Fruit fly (Drosophila melanogaster) whole organism, embryonic: ENCODE results near the gene CG34238.

Source experiments
- Adf1 ChIP-seq: fragments of 200-800 bp; sonication (Bioruptor generic); IDR thresholded peaks from 2 replicates; pipeline ENCODE4 v1.3.6; 2022; ENCODE audit warnings: missing biosample characterization, missing genetic modification characterization
- Bdp1 ChIP-seq: fragments of 200-800 bp; sonication (Bioruptor generic); optimal IDR thresholded peaks from 3 replicates; lab custom pipeline; 2016; ENCODE audit warnings: missing biosample characterization, missing genetic modification characterization
- Blimp-1 ChIP-seq: fragments of 200-800 bp; sonication (Bioruptor generic); optimal IDR thresholded peaks from 3 replicates; lab custom pipeline; 2018; ENCODE audit warnings: missing biosample characterization, missing genetic modification characterization, mild to moderate bottlenecking, moderate library complexity, missing genetic modification reagents
- BtbVII ChIP-seq: fragments of 200-800 bp; sonication (Bioruptor generic); optimal IDR thresholded peaks from 3 replicates; lab custom pipeline; 2017; ENCODE audit warnings: missing biosample characterization, mild to moderate bottlenecking, missing genetic modification characterization
- Bteb2 ChIP-seq: fragments of 200-800 bp; sonication (Bioruptor generic); optimal IDR thresholded peaks from 2 replicates; lab custom pipeline; 2016; ENCODE audit warnings: missing biosample characterization, missing genetic modification characterization
- CG1024 ChIP-seq: fragments of 200-800 bp; sonication (Bioruptor generic); IDR thresholded peaks from 2 replicates; pipeline ENCODE4 v1.3.6; 2022; ENCODE audit warnings: missing biosample characterization, missing genetic modification characterization
- CG12071 ChIP-seq: fragments of 200-800 bp; sonication (Bioruptor generic); optimal IDR thresholded peaks from 3 replicates; lab custom pipeline; 2018; ENCODE audit warnings: missing biosample characterization, mild to moderate bottlenecking, missing genetic modification characterization
- CG12155 ChIP-seq: fragments of 200-800 bp; sonication (Bioruptor generic); optimal IDR thresholded peaks from 3 replicates; lab custom pipeline; 2016; ENCODE audit warnings: missing biosample characterization, missing genetic modification characterization
- CG12236 ChIP-seq: fragments of 200-800 bp; sonication (Bioruptor generic); optimal IDR thresholded peaks from 2 replicates; lab custom pipeline; 2016; ENCODE audit warnings: missing biosample characterization, missing genetic modification characterization
- CG14667 ChIP-seq: fragments of 200-800 bp; sonication (Bioruptor generic); IDR thresholded peaks from 2 replicates; pipeline ENCODE4 v1.3.6; 2022; ENCODE audit warnings: missing biosample characterization, missing genetic modification characterization
- CG15269 ChIP-seq: fragments of 200-800 bp; sonication (Bioruptor generic); optimal IDR thresholded peaks from 2 replicates; lab custom pipeline; 2018; ENCODE audit warnings: missing biosample characterization, mild to moderate bottlenecking, missing genetic modification characterization, moderate library complexity
- CG15696 ChIP-seq: fragments of 200-800 bp; sonication (Bioruptor generic); optimal IDR thresholded peaks from 2 replicates; lab custom pipeline; 2019; ENCODE audit warnings: missing biosample characterization, mild to moderate bottlenecking, missing genetic modification characterization, moderate library complexity
- CG16863 ChIP-seq: fragments of 200-800 bp; sonication (Bioruptor generic); optimal IDR thresholded peaks from 3 replicates; lab custom pipeline; 2016; ENCODE audit warnings: missing biosample characterization, missing genetic modification characterization
- CG17328 ChIP-seq: fragments of 200-800 bp; sonication (Bioruptor generic); IDR thresholded peaks from 2 replicates; pipeline ENCODE4 v1.3.6; 2022; ENCODE audit warnings: missing biosample characterization, missing genetic modification characterization
- CG17612 ChIP-seq: fragments of 200-800 bp; sonication (Bioruptor generic); IDR thresholded peaks from 2 replicates; pipeline ENCODE4 v1.3.6; 2022; ENCODE audit warnings: missing biosample characterization, missing genetic modification characterization
- CG1792 ChIP-seq: fragments of 200-800 bp; sonication (Bioruptor generic); optimal IDR thresholded peaks from 2 replicates; lab custom pipeline; 2016; ENCODE audit warnings: missing biosample characterization, missing genetic modification characterization
- CG18619 ChIP-seq: fragments of 200-800 bp; sonication (Bioruptor generic); optimal IDR thresholded peaks from 3 replicates; lab custom pipeline; 2017; ENCODE audit warnings: missing biosample characterization, mild to moderate bottlenecking, missing genetic modification characterization
- CG31224 ChIP-seq: fragments of 200-800 bp; sonication (Bioruptor generic); IDR thresholded peaks from 2 replicates; pipeline ENCODE4 v1.3.6; 2022; ENCODE audit warnings: missing biosample characterization, missing genetic modification characterization
- CG34422 ChIP-seq: fragments of 200-800 bp; sonication (Bioruptor generic); IDR thresholded peaks from 3 replicates; pipeline ENCODE4 v1.3.6; 2022; ENCODE audit warnings: missing biosample characterization, missing genetic modification characterization
- CG7745 ChIP-seq: fragments of 200-800 bp; sonication (Bioruptor generic); optimal IDR thresholded peaks from 2 replicates; lab custom pipeline; 2018; ENCODE audit warnings: missing biosample characterization, mild to moderate bottlenecking, missing genetic modification characterization, moderate library complexity
- CG8388 ChIP-seq: fragments of 200-800 bp; sonication (Bioruptor generic); optimal IDR thresholded peaks from 2 replicates; lab custom pipeline; 2019; ENCODE audit warnings: missing biosample characterization, mild to moderate bottlenecking, missing genetic modification characterization, moderate library complexity
- CG9609 ChIP-seq: fragments of 200-800 bp; sonication (Bioruptor generic); optimal IDR thresholded peaks from 3 replicates; lab custom pipeline; 2016; ENCODE audit warnings: missing biosample characterization, missing genetic modification characterization
- Camta ChIP-seq: fragments of 200-800 bp; sonication (Bioruptor generic); optimal IDR thresholded peaks from 2 replicates; lab custom pipeline; 2016; ENCODE audit warnings: missing biosample characterization, missing genetic modification characterization
- Dek ChIP-seq: fragments of 200-800 bp; sonication (Bioruptor generic); optimal IDR thresholded peaks from 3 replicates; lab custom pipeline; 2019; ENCODE audit warnings: missing biosample characterization, mild to moderate bottlenecking, missing genetic modification characterization, moderate library complexity
- E2f1 ChIP-seq: fragments of 200-800 bp; sonication (Bioruptor generic); IDR thresholded peaks from 2 replicates; pipeline ENCODE4 v1.3.6; 2022; ENCODE audit warnings: missing biosample characterization, missing genetic modification characterization
- Fer3 ChIP-seq: fragments of 200-800 bp; sonication (Bioruptor generic); optimal IDR thresholded peaks from 2 replicates; lab custom pipeline; 2018; ENCODE audit warnings: missing biosample characterization, mild to moderate bottlenecking, missing genetic modification characterization, moderate library complexity
- HLH4C ChIP-seq: fragments of 200-800 bp; sonication (Bioruptor generic); IDR thresholded peaks from 3 replicates; pipeline ENCODE4 v1.3.6; 2022; ENCODE audit warnings: missing biosample characterization, missing genetic modification characterization; ENCODE audit not compliant: partially characterized antibody
- NK7.1 ChIP-seq: fragments of 200-800 bp; sonication (Bioruptor generic); optimal IDR thresholded peaks from 3 replicates; lab custom pipeline; 2016; ENCODE audit warnings: missing biosample characterization, missing genetic modification characterization
- Neu2 ChIP-seq: fragments of 200-800 bp; sonication (Bioruptor generic); optimal IDR thresholded peaks from 3 replicates; lab custom pipeline; 2016; ENCODE audit warnings: missing biosample characterization, missing genetic modification characterization, borderline replicate concordance
- Poxn ChIP-seq: fragments of 200-800 bp; sonication (Bioruptor generic); IDR thresholded peaks from 2 replicates; pipeline ENCODE4 v1.3.6; 2022; ENCODE audit warnings: missing biosample characterization, missing genetic modification characterization
- bab2 ChIP-seq: fragments of 200-800 bp; sonication (Bioruptor generic); optimal IDR thresholded peaks from 2 replicates; lab custom pipeline; 2016; ENCODE audit warnings: missing biosample characterization, missing genetic modification characterization
- bsh ChIP-seq, 2 experiments: fragments of 200-800 bp; sonication (Bioruptor generic); optimal IDR thresholded peaks; 2 replicates each; lab custom pipeline; 2017 to 2018; ENCODE audit warnings: mild to moderate bottlenecking in 2 of 2, missing biosample characterization in 2 of 2, missing genetic modification characterization in 2 of 2, moderate library complexity in 1 of 2
- ci ChIP-seq: fragments of 200-800 bp; sonication (Bioruptor generic); IDR thresholded peaks from 3 replicates; pipeline ENCODE4 v1.3.6; 2022; ENCODE audit warnings: missing biosample characterization, missing genetic modification characterization
- corto ChIP-seq: fragments of 200-800 bp; sonication (Bioruptor generic); optimal IDR thresholded peaks from 2 replicates; lab custom pipeline; 2016; ENCODE audit warnings: missing biosample characterization, mild to moderate bottlenecking, missing genetic modification characterization, moderate library complexity
- crol ChIP-seq: fragments of 200-800 bp; sonication (Bioruptor generic); IDR thresholded peaks from 2 replicates; pipeline ENCODE4 v1.3.6; 2022; ENCODE audit warnings: missing biosample characterization, missing genetic modification characterization
- disco-r ChIP-seq: fragments of 200-800 bp; sonication (Bioruptor generic); optimal IDR thresholded peaks from 2 replicates; lab custom pipeline; 2016; ENCODE audit warnings: missing biosample characterization, missing genetic modification characterization
- ems ChIP-seq: fragments of 200-800 bp; sonication (Bioruptor generic); optimal IDR thresholded peaks from 3 replicates; lab custom pipeline; 2016; ENCODE audit warnings: missing biosample characterization, missing genetic modification characterization
- fd102C ChIP-seq: fragments of 200-800 bp; sonication (Bioruptor generic); optimal IDR thresholded peaks from 2 replicates; lab custom pipeline; 2018; ENCODE audit warnings: missing biosample characterization, mild to moderate bottlenecking, missing genetic modification characterization, moderate library complexity
- ftz-f1 ChIP-seq: fragments of 200-800 bp; sonication (Bioruptor generic); optimal IDR thresholded peaks from 2 replicates; lab custom pipeline; 2016; ENCODE audit warnings: missing biosample characterization, missing genetic modification characterization
- gsb-n ChIP-seq: fragments of 200-800 bp; sonication (Bioruptor generic); optimal IDR thresholded peaks from 3 replicates; lab custom pipeline; 2018; ENCODE audit warnings: missing biosample characterization, mild to moderate bottlenecking, missing genetic modification characterization
- lilli ChIP-seq: fragments of 200-800 bp; sonication (Bioruptor generic); optimal IDR thresholded peaks from 3 replicates; lab custom pipeline; 2016; ENCODE audit warnings: missing biosample characterization, missing genetic modification characterization
- lola ChIP-seq, 3 experiments: fragments of >200 bp in 2 of 3; fragments of 200-800 bp in 1 of 3; sonication (Bioruptor generic) in 1 of 3; optimal IDR thresholded peaks; 2 replicates each; lab custom pipeline; 2017 to 2019; ENCODE audit warnings: missing biosample characterization in 3 of 3, missing genetic modification characterization in 3 of 3, mild to moderate bottlenecking in 1 of 3, moderate library complexity in 1 of 3
- nau ChIP-seq: fragments of 200-800 bp; sonication (Bioruptor generic); optimal IDR thresholded peaks from 3 replicates; lab custom pipeline; 2017; ENCODE audit warnings: missing biosample characterization, mild to moderate bottlenecking, missing genetic modification characterization, missing genetic modification reagents
- nerfin-1 ChIP-seq: fragments of 200-800 bp; sonication (Bioruptor generic); optimal IDR thresholded peaks from 3 replicates; lab custom pipeline; 2019; ENCODE audit warnings: missing biosample characterization, mild to moderate bottlenecking, missing genetic modification characterization, moderate library complexity
- odd ChIP-seq: fragments of 200-800 bp; sonication (Bioruptor generic); optimal IDR thresholded peaks from 2 replicates; lab custom pipeline; 2017; ENCODE audit warnings: missing biosample characterization, mild to moderate bottlenecking, missing genetic modification characterization
- pros ChIP-seq: fragments of 200-800 bp; sonication (Bioruptor generic); optimal IDR thresholded peaks from 3 replicates; lab custom pipeline; 2019; ENCODE audit warnings: missing biosample characterization, mild to moderate bottlenecking, missing genetic modification characterization, moderate library complexity
- seq ChIP-seq: fragments of 200-800 bp; sonication (Bioruptor generic); IDR thresholded peaks from 2 replicates; pipeline ENCODE4 v1.3.6; 2022; ENCODE audit warnings: missing biosample characterization, missing genetic modification characterization
- sna ChIP-seq: fragments of 200-800 bp; sonication (Bioruptor generic); IDR thresholded peaks from 2 replicates; pipeline ENCODE4 v1.3.6; 2022; ENCODE audit warnings: missing biosample characterization, missing genetic modification characterization; ENCODE audit not compliant: partially characterized antibody
- so ChIP-seq: fragments of 200-800 bp; sonication (Bioruptor generic); IDR thresholded peaks from 3 replicates; pipeline ENCODE4 v1.3.6; 2022; ENCODE audit warnings: missing biosample characterization, missing genetic modification characterization
- zf30C ChIP-seq: fragments of 200-800 bp; sonication (Bioruptor generic); optimal IDR thresholded peaks from 3 replicates; lab custom pipeline; 2018; ENCODE audit warnings: missing biosample characterization, mild to moderate bottlenecking, missing genetic modification characterization

Gene CG34238

DNA sequence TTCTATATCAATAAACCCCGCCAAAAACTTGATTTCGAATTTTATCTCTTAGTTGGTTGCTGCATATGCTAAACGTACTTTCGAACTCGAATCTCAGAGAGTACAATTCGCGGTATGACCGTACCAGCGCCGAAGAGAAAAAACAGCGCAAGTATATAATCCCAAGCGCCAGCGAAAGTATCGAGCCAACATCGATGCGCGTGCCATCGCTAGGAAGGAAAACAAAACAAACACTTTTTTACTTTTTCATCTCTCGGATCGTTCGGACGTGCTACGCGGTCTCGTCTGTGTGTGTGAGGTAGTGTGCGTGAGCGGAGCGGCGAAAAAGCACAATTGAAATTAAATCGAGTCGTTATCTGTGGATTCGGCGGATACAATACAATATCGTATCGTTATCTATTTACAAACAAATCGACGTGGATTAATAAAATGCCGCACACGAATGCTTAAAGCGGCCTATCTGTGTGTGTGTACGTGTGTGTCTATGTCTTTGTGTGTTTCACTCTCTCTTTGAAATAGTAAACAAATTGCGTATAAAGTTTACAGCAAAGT lies 38.3 kb downstream of the CG34238 start, which contains the start of gene simj (continued):
- TF ChIP-seq sna (peak; percentile 81), pros (GFP tag; lab: Kevin White, UChicago) (peak; percentile 18), CG12155 (peak; percentile 54), ems (GFP tag; lab: Kevin White, UChicago) (no peak), nerfin-1 (tag; lab: Kevin White, UChicago) (peak; percentile 64), CG31224 (GFP tag; lab: Robert Waterston, UW) (no peak), gsb-n (tag; lab: Kevin White, UChicago) (peak; percentile 30), CG12071 (GFP tag; lab: Kevin White, UChicago) (peak; percentile 31), CG1792 (GFP tag; lab: Kevin White, UChicago) (no peak), Fer3 (tag; lab: Kevin White, UChicago) (peak; percentile 41), odd (GFP tag; lab: Kevin White, UChicago) (peak; percentile 42), zf30C (GFP tag; lab: Kevin White, UChicago) (peak; percentile 6), disco-r (GFP tag; lab: Kevin White, UChicago) (no peak), CG17328 (peak; percentile 38), corto (GFP tag; lab: Kevin White, UChicago) (peak; percentile 2), CG15269 (tag; lab: Kevin White, UChicago) (peak; percentile 47), BtbVII (GFP tag; lab: Kevin White, UChicago) (peak; percentile 46), Bdp1 (no peak), Neu2 (no peak), ci (GFP tag; lab: Robert Waterston, UW) (peak; percentile 81), CG14667 (GFP tag; lab: Robert Waterston, UW) (no peak), lola (GFP tag; optimal IDR thresholded peaks at IDR 0.05; lab: Kevin White, UChicago) (peak in 1 of 3 experiments; percentile 41), bab2 (no peak), Bteb2 (GFP tag; lab: Kevin White, UChicago) (peak; percentile 34), CG18619 (GFP tag; lab: Kevin White, UChicago) (no peak), CG9609 (GFP tag; lab: Kevin White, UChicago) (no peak), fd102C (GFP tag; lab: Kevin White, UChicago) (no peak), CG7745 (peak; percentile 0), CG12236 (peak; percentile 21), Camta (GFP tag; lab: Kevin White, UChicago) (no peak), HLH4C (GFP tag; lab: Robert Waterston, UW) (peak; percentile 72; the same call in 2 of the 3 replicates), nau (GFP tag; lab: Kevin White, UChicago) (peak; percentile 58), NK7.1 (GFP tag; lab: Kevin White, UChicago) (no peak), E2f1 (GFP tag; lab: Robert Waterston, UW) (0 out of 2 replicates have a peak, but pooled peaks have one; percentile 16), CG8388 (no peak), seq (no peak), lilli (peak; percentile 66), CG17612 (GFP tag; lab: Robert Waterston, UW) (no peak), CG34422 (GFP tag; lab: Robert Waterston, UW) (peak; percentile 91), CG16863 (GFP tag; lab: Kevin White, UChicago) (peak; percentile 73), ftz-f1 (GFP tag; lab: Kevin White, UChicago) (peak; percentile 14), crol (GFP tag; lab: Robert Waterston, UW) (peak; percentile 7; the same call in 1 of the 2 replicates), Adf1 (GFP tag; lab: Robert Waterston, UW) (peak; percentile 68; the same call in 1 of the 2 replicates), Dek (tag; lab: Kevin White, UChicago) (peak; percentile 65), so (GFP tag; lab: Robert Waterston, UW) (peak; percentile 57; the same call in 1 of the 3 replicates), Poxn (no peak), bsh (GFP tag; optimal IDR thresholded peaks at IDR 0.05; lab: Kevin White, UChicago) (peak in 1 of 2 experiments; percentile 26), CG1024 (GFP tag; lab: Robert Waterston, UW) (no peak), Blimp-1 (peak; percentile 26), CG15696 (peak; percentile 6)
